Fruit fly (Drosophila melanogaster) whole organism, embryonic: ENCODE measurements around the gene dbr.

Experiments used
- Ada2b ChIP-seq: fragments of 200-800 bp; sonication (Bioruptor generic); IDR thresholded peaks from 2 replicates; pipeline ENCODE4 v1.3.6; 2022; ENCODE audit warnings: missing biosample characterization, missing genetic modification characterization
- Adf1 ChIP-seq: fragments of 200-800 bp; sonication (Bioruptor generic); IDR thresholded peaks from 2 replicates; pipeline ENCODE4 v1.3.6; 2022; ENCODE audit warnings: missing biosample characterization, missing genetic modification characterization
- B-H1 ChIP-seq: fragments of 200-800 bp; sonication (Bioruptor generic); IDR thresholded peaks from 3 replicates; pipeline ENCODE4 v1.3.6; 2022; ENCODE audit warnings: missing biosample characterization, missing genetic modification characterization
- BEAF-32 ChIP-seq: fragments of 200-800 bp; sonication (Bioruptor generic); optimal IDR thresholded peaks from 3 replicates; lab custom pipeline; 2017; ENCODE audit warnings: missing biosample characterization, missing genetic modification characterization, mild to moderate bottlenecking, moderate library complexity, missing genetic modification reagents
- Blimp-1 ChIP-seq: fragments of 200-800 bp; sonication (Bioruptor generic); optimal IDR thresholded peaks from 3 replicates; lab custom pipeline; 2018; ENCODE audit warnings: missing biosample characterization, missing genetic modification characterization, mild to moderate bottlenecking, moderate library complexity, missing genetic modification reagents
- CG10431 ChIP-seq: fragments of 200-800 bp; sonication (Bioruptor generic); optimal IDR thresholded peaks from 3 replicates; lab custom pipeline; 2018; ENCODE audit warnings: missing biosample characterization, mild to moderate bottlenecking, missing genetic modification characterization
- CG11093 ChIP-seq: fragments of 200-800 bp; sonication (Bioruptor generic); IDR thresholded peaks from 3 replicates; pipeline ENCODE4 v1.3.6; 2022; ENCODE audit warnings: missing biosample characterization, missing genetic modification characterization
- CG13287 ChIP-seq: fragments of 200-800 bp; sonication (Bioruptor generic); IDR thresholded peaks from 2 replicates; pipeline ENCODE4 v1.3.6; 2022; ENCODE audit warnings: missing biosample characterization, missing genetic modification characterization; ENCODE audit not compliant: partially characterized antibody
- CG14710 ChIP-seq: fragments of 200-800 bp; sonication (Bioruptor generic); optimal IDR thresholded peaks from 3 replicates; lab custom pipeline; 2019; ENCODE audit warnings: missing biosample characterization, mild to moderate bottlenecking, missing genetic modification characterization, moderate library complexity
- CG14860 ChIP-seq: fragments of 200-800 bp; sonication (Bioruptor generic); IDR thresholded peaks from 3 replicates; pipeline ENCODE4 v1.3.6; 2022; ENCODE audit warnings: missing biosample characterization, missing genetic modification characterization; ENCODE audit not compliant: partially characterized antibody
- CG1602 ChIP-seq: fragments of 200-800 bp; sonication (Bioruptor generic); optimal IDR thresholded peaks from 3 replicates; lab custom pipeline; 2016; ENCODE audit warnings: missing biosample characterization, missing genetic modification characterization
- CG1792 ChIP-seq: fragments of 200-800 bp; sonication (Bioruptor generic); optimal IDR thresholded peaks from 2 replicates; lab custom pipeline; 2016; ENCODE audit warnings: missing biosample characterization, missing genetic modification characterization
- CG2116 ChIP-seq: fragments of 200-800 bp; sonication (Bioruptor generic); optimal IDR thresholded peaks from 3 replicates; lab custom pipeline; 2018; ENCODE audit warnings: missing biosample characterization, mild to moderate bottlenecking, missing genetic modification characterization
- CG30431 ChIP-seq: fragments of 200-800 bp; sonication (Bioruptor generic); optimal IDR thresholded peaks from 2 replicates; lab custom pipeline; 2017; ENCODE audit warnings: missing biosample characterization, missing genetic modification characterization
- CG33213 ChIP-seq: fragments of 200-800 bp; sonication (Bioruptor generic); optimal IDR thresholded peaks from 3 replicates; lab custom pipeline; 2016; ENCODE audit warnings: missing biosample characterization, missing genetic modification characterization
- CG7987 ChIP-seq: fragments of 200-800 bp; sonication (Bioruptor generic); optimal IDR thresholded peaks from 2 replicates; lab custom pipeline; 2018; ENCODE audit warnings: missing biosample characterization, mild to moderate bottlenecking, missing genetic modification characterization, moderate library complexity
- CG9876 ChIP-seq: fragments of 200-800 bp; sonication (Bioruptor generic); optimal IDR thresholded peaks from 2 replicates; lab custom pipeline; 2016; ENCODE audit warnings: missing biosample characterization, missing genetic modification characterization
- CHES-1-like ChIP-seq: fragments of 200-800 bp; sonication (Bioruptor generic); optimal IDR thresholded peaks from 2 replicates; lab custom pipeline; 2016; ENCODE audit warnings: missing biosample characterization, missing genetic modification characterization
- D19A ChIP-seq: fragments of 200-800 bp; optimal IDR thresholded peaks from 3 replicates; lab custom pipeline; 2019; ENCODE audit warnings: missing biosample characterization, mild to moderate bottlenecking, missing genetic modification characterization, moderate library complexity
- Dek ChIP-seq: fragments of 200-800 bp; sonication (Bioruptor generic); optimal IDR thresholded peaks from 3 replicates; lab custom pipeline; 2019; ENCODE audit warnings: missing biosample characterization, mild to moderate bottlenecking, missing genetic modification characterization, moderate library complexity
- Dll ChIP-seq: fragments of 200-800 bp; sonication (Bioruptor generic); IDR thresholded peaks from 4 replicates; pipeline ENCODE4 v1.3.6; 2022; ENCODE audit warnings: missing biosample characterization, missing genetic modification characterization; ENCODE audit not compliant: partially characterized antibody
- Ets65A ChIP-seq: fragments of 200-800 bp; sonication (Bioruptor generic); peaks from one replicate; lab custom pipeline; 2016; ENCODE audit warnings: missing biosample characterization, missing genetic modification characterization
- Hr78 ChIP-seq, 2 experiments: fragments of 200-800 bp in 1 of 2; fragments of >200 bp in 1 of 2; sonication (Bioruptor generic) in 1 of 2; optimal IDR thresholded peaks; 2 replicates each; lab custom pipeline; 2017 to 2019; ENCODE audit warnings: missing biosample characterization in 2 of 2, missing genetic modification characterization in 2 of 2, mild to moderate bottlenecking in 1 of 2, moderate library complexity in 1 of 2
- MBD-R2 ChIP-seq: fragments of 200-800 bp; sonication (Bioruptor generic); IDR thresholded peaks from 2 replicates; pipeline ENCODE4 v1.3.6; 2022; ENCODE audit warnings: missing biosample characterization, missing genetic modification characterization
- Max ChIP-seq: fragments of 200-800 bp; sonication (Bioruptor generic); optimal IDR thresholded peaks from 2 replicates; lab custom pipeline; 2016; ENCODE audit warnings: missing biosample characterization, mild to moderate bottlenecking, missing genetic modification characterization
- Med ChIP-seq: fragments of 200-800 bp; sonication (Bioruptor generic); peaks from one replicate; lab custom pipeline; 2016; ENCODE audit warnings: missing biosample characterization, missing genetic modification characterization, mild to moderate bottlenecking, inconsistent platforms, moderate library complexity
- Myb ChIP-seq: fragments of 200-800 bp; sonication (Bioruptor generic); optimal IDR thresholded peaks from 2 replicates; lab custom pipeline; 2016; ENCODE audit warnings: missing biosample characterization, missing genetic modification characterization
- Opbp ChIP-seq: fragments of 200-800 bp; sonication (Bioruptor generic); IDR thresholded peaks from 3 replicates; pipeline ENCODE4 v1.3.6; 2022; ENCODE audit warnings: missing biosample characterization, missing genetic modification characterization; ENCODE audit not compliant: partially characterized antibody
- Pdp1 ChIP-seq, 2 experiments: fragments of 200-800 bp; sonication (Bioruptor generic); optimal IDR thresholded peaks; 3 replicates each; lab custom pipeline; 2016; ENCODE audit warnings: missing biosample characterization in 2 of 2, missing genetic modification characterization in 2 of 2, mild to moderate bottlenecking in 1 of 2, moderate library complexity in 1 of 2
- YL-1 ChIP-seq: fragments of 200-800 bp; sonication (Bioruptor generic); optimal IDR thresholded peaks from 3 replicates; lab custom pipeline; 2017; ENCODE audit warnings: missing biosample characterization, mild to moderate bottlenecking, missing genetic modification characterization
- amos ChIP-seq: fragments of 200-800 bp; sonication (Bioruptor generic); IDR thresholded peaks from 2 replicates; pipeline ENCODE4 v1.3.6; 2022; ENCODE audit warnings: missing biosample characterization, missing genetic modification characterization; ENCODE audit not compliant: partially characterized antibody
- aop ChIP-seq: fragments of 200-800 bp; sonication (Bioruptor generic); IDR thresholded peaks from 2 replicates; pipeline ENCODE4 v1.3.6; 2022; ENCODE audit warnings: missing biosample characterization, missing genetic modification characterization
- da ChIP-seq: fragments of 200-800 bp; sonication (Bioruptor generic); optimal IDR thresholded peaks from 2 replicates; lab custom pipeline; 2016; ENCODE audit warnings: missing biosample characterization, missing genetic modification characterization
- dati ChIP-seq: fragments of 200-800 bp; sonication (Bioruptor generic); IDR thresholded peaks from 2 replicates; pipeline ENCODE4 v1.3.6; 2022; ENCODE audit warnings: missing biosample characterization, missing genetic modification characterization
- en ChIP-seq: fragments of 200-800 bp; sonication (Bioruptor generic); optimal IDR thresholded peaks from 2 replicates; lab custom pipeline; 2016; ENCODE audit warnings: missing biosample characterization, missing genetic modification characterization
- eyg ChIP-seq: fragments of 200-800 bp; sonication (Bioruptor generic); optimal IDR thresholded peaks from 3 replicates; lab custom pipeline; 2016; ENCODE audit warnings: missing biosample characterization, missing genetic modification characterization
- gro ChIP-seq: fragments of 200-800 bp; sonication (Bioruptor generic); optimal IDR thresholded peaks from 2 replicates; lab custom pipeline; 2016; ENCODE audit warnings: missing biosample characterization, missing genetic modification characterization
- hbn ChIP-seq: fragments of 200-800 bp; sonication (Bioruptor generic); IDR thresholded peaks from 2 replicates; pipeline ENCODE4 v1.3.6; 2022; ENCODE audit warnings: missing biosample characterization, missing genetic modification characterization; ENCODE audit not compliant: partially characterized antibody
- knrl ChIP-seq: fragments of 200-800 bp; sonication (Bioruptor generic); IDR thresholded peaks from 3 replicates; pipeline ENCODE4 v1.3.6; 2022; ENCODE audit warnings: missing biosample characterization, missing genetic modification characterization; ENCODE audit not compliant: partially characterized antibody
- lbe ChIP-seq: fragments of 200-800 bp; sonication (Bioruptor generic); optimal IDR thresholded peaks from 2 replicates; lab custom pipeline; 2016; ENCODE audit warnings: missing biosample characterization, mild to moderate bottlenecking, missing genetic modification characterization
- mirr ChIP-seq: fragments of 200-800 bp; sonication (Bioruptor generic); optimal IDR thresholded peaks from 3 replicates; lab custom pipeline; 2018; ENCODE audit warnings: missing biosample characterization, mild to moderate bottlenecking, missing genetic modification characterization
- mld ChIP-seq: fragments of 200-800 bp; sonication (Bioruptor generic); IDR thresholded peaks from 3 replicates; pipeline ENCODE4 v1.3.6; 2022; ENCODE audit warnings: missing biosample characterization, missing genetic modification characterization; ENCODE audit not compliant: partially characterized antibody
- nerfin-2 ChIP-seq: fragments of 200-800 bp; sonication (Bioruptor generic); IDR thresholded peaks from 2 replicates; pipeline ENCODE4 v1.3.6; 2022; ENCODE audit warnings: missing biosample characterization, missing genetic modification characterization; ENCODE audit not compliant: partially characterized antibody
- stwl ChIP-seq: fragments of 200-800 bp; sonication (Bioruptor generic); optimal IDR thresholded peaks from 3 replicates; lab custom pipeline; 2018; ENCODE audit warnings: missing biosample characterization, mild to moderate bottlenecking, missing genetic modification characterization, moderate library complexity
- tio ChIP-seq: fragments of 200-800 bp; sonication (Bioruptor generic); optimal IDR thresholded peaks from 2 replicates; lab custom pipeline; 2017; ENCODE audit warnings: missing biosample characterization, missing genetic modification characterization, inconsistent platforms
- tna ChIP-seq: fragments of 200-800 bp; sonication (Bioruptor generic); IDR thresholded peaks from 2 replicates; pipeline ENCODE4 v1.3.6; 2022; ENCODE audit warnings: missing biosample characterization, missing genetic modification characterization; ENCODE audit not compliant: partially characterized antibody
- trem ChIP-seq: fragments of 200-800 bp; optimal IDR thresholded peaks from 3 replicates; lab custom pipeline; 2019; ENCODE audit warnings: missing biosample characterization, mild to moderate bottlenecking, missing genetic modification characterization, moderate library complexity
- vvl ChIP-seq: fragments of 200-800 bp; sonication (Bioruptor generic); IDR thresholded peaks from 2 replicates; pipeline ENCODE4 v1.3.6; 2022; ENCODE audit warnings: missing biosample characterization, missing genetic modification characterization
- zfh1 ChIP-seq: fragments of 200-800 bp; sonication (Bioruptor generic); IDR thresholded peaks from 3 replicates; pipeline ENCODE4 v1.3.6; 2022; ENCODE audit warnings: missing biosample characterization, missing genetic modification characterization
- zfh2 ChIP-seq: fragments of 200-800 bp; sonication (Bioruptor generic); optimal IDR thresholded peaks from 2 replicates; lab custom pipeline; 2016; ENCODE audit warnings: missing biosample characterization, missing genetic modification characterization

dbr gene

dm6 chr2L:102161-102761 lies 36.0 kb downstream of the dbr start, which contains the start of gene Creld (continued):
- TF ChIP-seq CG14710 (tag; lab: Kevin White, UChicago) (peak; percentile 39), vvl (no peak), B-H1 (GFP tag; lab: Robert Waterston, UW) (no peak), aop (GFP tag; lab: Robert Waterston, UW) (no peak), mld (peak; percentile 100), en (GFP tag; lab: Kevin White, UChicago) (no peak), knrl (GFP tag; lab: Robert Waterston, UW) (peak; percentile 100), tna (GFP tag; lab: Robert Waterston, UW) (peak; percentile 100), Ada2b (GFP tag; lab: Robert Waterston, UW) (no peak), Med (GFP tag; lab: Kevin White, UChicago) (peak; percentile 86), zfh1 (0 out of 3 replicates have a peak, but pooled peaks have one; percentile 22), gro (peak; percentile 75), Opbp (peak; percentile 100), lbe (GFP tag; lab: Kevin White, UChicago) (peak; percentile 61), CG14860 (peak; percentile 100), amos (GFP tag; lab: Robert Waterston, UW) (peak; percentile 100), zfh2 (GFP tag; lab: Kevin White, UChicago) (peak; percentile 18), Max (GFP tag; lab: Kevin White, UChicago) (peak; percentile 8), CG1792 (GFP tag; lab: Kevin White, UChicago) (peak; percentile 10), hbn (peak; percentile 100), CG7987 (GFP tag; lab: Kevin White, UChicago) (peak; percentile 16), Myb (GFP tag; lab: Kevin White, UChicago) (peak; percentile 90), Pdp1 (GFP tag; optimal IDR thresholded peaks at IDR 0.05; lab: Kevin White, UChicago) (peak in 1 of 2 experiments; percentile 34), CG33213 (peak; percentile 54), CG30431 (GFP tag; lab: Kevin White, UChicago) (no peak), dati (GFP tag; lab: Robert Waterston, UW) (no peak), mirr (no peak), Blimp-1 (GFP tag; lab: Kevin White, UChicago) (no peak), CG10431 (GFP tag; lab: Kevin White, UChicago) (no peak)

DNA sequence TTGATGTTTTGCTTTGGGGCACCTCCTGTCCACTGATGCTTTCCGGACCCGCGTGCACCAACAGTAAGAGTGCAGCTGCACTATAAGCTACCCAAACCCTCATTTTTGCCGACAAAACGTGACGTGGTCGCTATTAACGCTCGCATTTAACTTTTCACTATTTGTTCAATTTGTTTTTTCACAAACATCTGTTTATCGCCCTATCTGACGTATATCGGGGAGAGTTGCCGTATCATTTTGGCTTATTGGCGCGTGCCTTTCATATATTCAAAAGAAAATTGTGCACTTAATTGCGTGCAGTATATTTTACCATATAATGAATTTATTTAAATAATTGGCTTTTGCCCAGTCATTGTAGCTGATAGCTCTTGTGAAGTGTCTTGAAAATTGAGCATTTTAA lies 40.3 kb downstream of the dbr start, which contains the start of the genes Nhe1 and Sam-S:
Nhe1 (minus strand) TSS at position 193 of the 400 bp plus-strand sequence.
Sam-S (plus strand) TSS at position 364 of the 400 bp plus-strand sequence.
- TF ChIP-seq Dll (GFP tag; lab: Robert Waterston, UW), result peak; percentile 43; the same call in 1 of the 4 replicates
- TF ChIP-seq YL-1 (GFP tag; lab: Kevin White, UChicago), result no peak
- no peak for TF ChIP-seq CG9876 (GFP tag; lab: Kevin White, UChicago)
- TF ChIP-seq Hr78 (GFP tag; optimal IDR thresholded peaks at IDR 0.05; lab: Kevin White, UChicago), result no peak
- TF ChIP-seq Adf1 (GFP tag; lab: Robert Waterston, UW), result no peak
- TF ChIP-seq da (GFP tag; lab: Kevin White, UChicago), result no peak
- no peak for TF ChIP-seq eyg
- TF ChIP-seq CG13287 (GFP tag; lab: Robert Waterston, UW), result peak; percentile 54
- peak; percentile 8 for TF ChIP-seq stwl
- TF ChIP-seq D19A (tag; lab: Kevin White, UChicago), result no peak
- TF ChIP-seq MBD-R2, result peak; percentile 44; the same call in 1 of the 2 replicates
- TF ChIP-seq CG11093, result no peak
- no peak for TF ChIP-seq CG1602 (GFP tag; lab: Kevin White, UChicago)
- peak; percentile 9 for TF ChIP-seq trem (tag; lab: Kevin White, UChicago)
- peak; percentile 29 for TF ChIP-seq CG2116 (GFP tag; lab: Kevin White, UChicago)
- 0 out of 2 replicates have a peak, but pooled peaks have one; percentile 39 for TF ChIP-seq nerfin-2 (GFP tag; lab: Robert Waterston, UW)
- no peak for TF ChIP-seq Max (GFP tag; lab: Kevin White, UChicago)
- peak; percentile 31 for TF ChIP-seq BEAF-32
- no peak for TF ChIP-seq Ets65A (GFP tag; lab: Kevin White, UChicago)
- no peak for TF ChIP-seq tio
- TF ChIP-seq Dek (tag; lab: Kevin White, UChicago), result no peak
- no peak for TF ChIP-seq CHES-1-like (GFP tag; lab: Kevin White, UChicago)
